Worm (Caenorhabditis elegans): ENCODE data around the gene cul-2.

cul-2 gene

DNA sequence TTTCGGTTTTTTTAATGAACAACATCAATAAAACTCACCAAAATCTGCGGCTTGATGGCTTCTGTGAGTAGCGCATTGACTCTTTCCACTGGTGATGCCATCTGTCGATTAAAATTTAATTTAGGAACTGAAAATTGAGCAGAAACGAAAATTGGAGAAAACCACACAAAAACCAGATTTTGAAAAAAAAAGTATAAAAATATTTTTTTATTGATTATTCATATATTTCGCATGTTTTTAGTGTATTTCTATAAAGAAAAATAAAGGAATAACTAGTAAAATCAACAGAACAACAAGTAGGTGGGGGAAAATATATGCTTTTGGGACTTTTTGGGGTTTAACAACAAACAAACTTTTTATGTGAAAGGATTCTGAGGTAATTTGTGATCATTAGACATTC is 44.8 kb upstream of the cul-2 start, which contains the start of gene T12D8.10:
Gene T12D8.10 (minus strand): TSS at position 101 of the 400 bp plus-strand sequence.
- no peak for TF ChIP-seq ceh-48 (tag; optimal IDR thresholded peaks at IDR 0.05)
- no peak for TF ChIP-seq ceh-24 (tag; optimal IDR thresholded peaks at IDR 0.05)
- no peak for TF ChIP-seq hlh-15 (tag; optimal IDR thresholded peaks at IDR 0.05)
- TF ChIP-seq rnt-1 (tag; optimal IDR thresholded peaks at IDR 0.05), result no peak
- TF ChIP-seq fkh-6 (tag; optimal IDR thresholded peaks at IDR 0.05), result no peak
- TF ChIP-seq elt-4 (tag; optimal IDR thresholded peaks at IDR 0.05), result no peak
- TF ChIP-seq unc-55 (GFP tag; optimal IDR thresholded peaks at IDR 0.05), result no peak
- no peak for TF ChIP-seq pha-4 (tag; optimal IDR thresholded peaks at IDR 0.05)
- no peak for TF ChIP-seq dve-1 (tag; optimal IDR thresholded peaks at IDR 0.05)
- TF ChIP-seq dmd-4 (tag; optimal IDR thresholded peaks at IDR 0.05; ENCODE audit: borderline replicate concordance), result no peak
- TF ChIP-seq ceh-14 (tag; optimal IDR thresholded peaks at IDR 0.05), result no peak
- no peak for TF ChIP-seq fax-1 (tag; optimal IDR thresholded peaks at IDR 0.05)
- TF ChIP-seq ceh-22 (tag; optimal IDR thresholded peaks at IDR 0.05), result no peak
- no peak for TF ChIP-seq ceh-31 (tag; optimal IDR thresholded peaks at IDR 0.05)
- TF ChIP-seq ahr-1 (tag; optimal IDR thresholded peaks at IDR 0.05), result no peak
- no peak for TF ChIP-seq unc-42 (tag; optimal IDR thresholded peaks at IDR 0.05)
- TF ChIP-seq hlh-30 (tag; optimal IDR thresholded peaks at IDR 0.05; ENCODE audit: insufficient read depth), result no peak
- TF ChIP-seq ama-1 (optimal IDR thresholded peaks at IDR 0.05), result no peak

- TF ChIP-seq unc-55 (GFP tag; optimal IDR thresholded peaks at IDR 0.05), result no peak
These were observed 44.3 kb upstream of the cul-2 start for ce11 chrIII:13642776-13643175.

DNA sequence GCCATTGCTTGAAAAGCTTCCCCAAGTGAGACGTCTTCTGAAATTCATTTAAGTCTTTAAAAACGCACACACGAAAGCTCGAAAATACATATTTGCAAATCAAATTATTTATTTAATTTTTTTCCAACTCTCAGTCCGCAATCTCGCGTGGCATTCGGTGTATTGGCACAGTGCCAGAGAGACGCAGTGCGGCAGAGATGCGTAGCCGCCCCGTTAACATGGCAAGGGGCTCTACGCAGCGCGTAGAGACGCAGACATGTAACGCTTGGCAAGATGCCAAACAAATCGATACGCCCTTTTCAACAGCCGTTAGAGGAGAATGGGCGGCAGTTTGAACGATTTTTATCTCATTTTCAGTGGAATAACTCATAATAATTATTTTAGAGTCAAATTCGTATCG is 43.5 kb upstream of the cul-2 start, which contains the start of the genes drr-2 and set-16:
Gene drr-2 (minus strand): TSS at position 37 of the 400 bp plus-strand sequence.
Gene set-16 (plus strand): TSS at position 383 of the 400 bp plus-strand sequence.
- TF ChIP-seq mec-3 (tag; optimal IDR thresholded peaks at IDR 0.05; ENCODE audit: borderline replicate concordance) (no peak), ceh-6 (GFP tag; optimal IDR thresholded peaks at IDR 0.05) (peak; percentile 52), hlh-8 (tag; optimal IDR thresholded peaks at IDR 0.05) (no peak), madf-2 (tag; optimal IDR thresholded peaks at IDR 0.05) (peak; percentile 27), ahr-1 (tag; optimal IDR thresholded peaks at IDR 0.05) (peak; percentile 21), Y22D7AL.16 (tag; optimal IDR thresholded peaks at IDR 0.05) (no peak), fkh-10 (GFP tag; optimal IDR thresholded peaks at IDR 0.05) (peak; percentile 43), sox-2 (GFP tag; IDR thresholded peaks at IDR 0.05) (peak; percentile 29), ceh-48 (tag; optimal IDR thresholded peaks at IDR 0.05) (peak; percentile 97), pros-1 (tag; optimal IDR thresholded peaks at IDR 0.05) (peak; percentile 82), C38D4.7 (GFP tag; optimal IDR thresholded peaks at IDR 0.05) (no peak), elt-2 (tag; optimal IDR thresholded peaks at IDR 0.05) (peak; percentile 82), elt-4 (tag; optimal IDR thresholded peaks at IDR 0.05) (no peak), eyg-1 (tag; optimal IDR thresholded peaks at IDR 0.05) (no peak), unc-42 (tag; optimal IDR thresholded peaks at IDR 0.05) (peak; percentile 99), sdc-2 (tag; optimal IDR thresholded peaks at IDR 0.05) (peak; percentile 44), ceh-30 (tag; optimal IDR thresholded peaks at IDR 0.05) (peak; percentile 93), ceh-9 (tag; optimal IDR thresholded peaks at IDR 0.05) (no peak), tbx-2 (tag; optimal IDR thresholded peaks at IDR 0.05) (peak; percentile 86), ttx-3 (tag; optimal IDR thresholded peaks at IDR 0.05) (peak; percentile 19), K09A11.1 (tag; optimal IDR thresholded peaks at IDR 0.05; ENCODE audit: insufficient read depth) (peak; percentile 48), T23F11.4 (GFP tag; optimal IDR thresholded peaks at IDR 0.05) (peak; percentile 9), ceh-24 (tag; optimal IDR thresholded peaks at IDR 0.05) (no peak), ceh-31 (tag; optimal IDR thresholded peaks at IDR 0.05) (peak; percentile 90), hlh-13 (GFP tag; optimal IDR thresholded peaks at IDR 0.05) (no peak), ama-1 (optimal IDR thresholded peaks at IDR 0.05) (no peak), pag-3 (tag; optimal IDR thresholded peaks at IDR 0.05; ENCODE audit: borderline replicate concordance) (no peak), F13H6.1 (tag; optimal IDR thresholded peaks at IDR 0.05) (peak; percentile 40), sox-4 (tag; optimal IDR thresholded peaks at IDR 0.05) (no peak), dmd-4 (tag; optimal IDR thresholded peaks at IDR 0.05; ENCODE audit: borderline replicate concordance) (no peak), hlh-6 (tag; optimal IDR thresholded peaks at IDR 0.05) (no peak), odd-2 (tag; optimal IDR thresholded peaks at IDR 0.05) (peak; percentile 10), pha-2 (tag; optimal IDR thresholded peaks at IDR 0.05) (peak; percentile 60), unc-3 (GFP tag; conservative IDR thresholded peaks at IDR 0.05) (no peak), unc-3 (tag; optimal IDR thresholded peaks at IDR 0.05) (peak; percentile 41), npax-4 (tag; optimal IDR thresholded peaks at IDR 0.05) (no peak), pha-4 (tag; optimal IDR thresholded peaks at IDR 0.05) (no peak), gmeb-2 (tag; optimal IDR thresholded peaks at IDR 0.05) (peak; percentile 21), ceh-45 (GFP tag; IDR thresholded peaks at IDR 0.05) (no peak), fkh-6 (tag; optimal IDR thresholded peaks at IDR 0.05) (no peak)

Data from whole organism, late embryonic.